Worm (Caenorhabditis elegans) whole organism, early embryonic: ENCODE results near the gene dsl-5.

Experiments used
- F13C5.2 ChIP-seq: sonication (generic microtip); optimal IDR thresholded peaks from 2 replicates; lab custom pipeline; 2017; ENCODE audit warnings: mild to moderate bottlenecking, missing genetic modification characterization, inconsistent platforms, missing compliant biosample characterization
- aly-1 ChIP-seq: sonication (generic microtip); optimal IDR thresholded peaks from 2 replicates; lab custom pipeline; 2016; ENCODE audit warnings: missing genetic modification characterization, missing compliant biosample characterization
- ama-1 ChIP-seq: fragments of 150-350 bp; optimal IDR thresholded peaks from 2 replicates; lab custom pipeline; 2014
- flt-1 ChIP-seq: fragments of 200-800 bp; sonication (Bioruptor generic); IDR thresholded peaks from 2 replicates; pipeline ENCODE4 v1.3.6; 2022; ENCODE audit warnings: missing genetic modification characterization, missing compliant biosample characterization
- hmbx-1 ChIP-seq: sonication (generic microtip); optimal IDR thresholded peaks from 2 replicates; lab custom pipeline; 2016; ENCODE audit warnings: mild to moderate bottlenecking, missing genetic modification characterization, missing compliant biosample characterization
- hnd-1 ChIP-seq: sonication (generic microtip); optimal IDR thresholded peaks from 2 replicates; lab custom pipeline; 2016; ENCODE audit warnings: missing genetic modification characterization, missing compliant biosample characterization
- pes-1 ChIP-seq: fragments of 200-800 bp; sonication (Bioruptor generic); IDR thresholded peaks from 2 replicates; pipeline ENCODE4 v1.3.6; 2022; ENCODE audit warnings: missing genetic modification reagents, missing genetic modification characterization, missing compliant biosample characterization
- scrt-1 ChIP-seq: fragments of 200-800 bp; sonication (Bioruptor generic); IDR thresholded peaks from 2 replicates; pipeline ENCODE4 v1.3.6; 2022; ENCODE audit warnings: missing genetic modification characterization, missing compliant biosample characterization
- sea-1 ChIP-seq: fragments of 200-800 bp; sonication (Bioruptor generic); conservative IDR thresholded peaks from 2 replicates; pipeline ENCODE4 v1.3.6; 2022; ENCODE audit warnings: missing genetic modification characterization, missing compliant biosample characterization
- tbx-37 ChIP-seq: fragments of 200-800 bp; sonication (Bioruptor generic); conservative IDR thresholded peaks from 2 replicates; pipeline ENCODE4 v1.3.6; 2022; ENCODE audit warnings: missing genetic modification reagents, missing genetic modification characterization, missing compliant biosample characterization
- tra-4 ChIP-seq: sonication (generic microtip); optimal IDR thresholded peaks from 2 replicates; lab custom pipeline; 2017; ENCODE audit warnings: missing genetic modification characterization, missing compliant biosample characterization

DNA sequence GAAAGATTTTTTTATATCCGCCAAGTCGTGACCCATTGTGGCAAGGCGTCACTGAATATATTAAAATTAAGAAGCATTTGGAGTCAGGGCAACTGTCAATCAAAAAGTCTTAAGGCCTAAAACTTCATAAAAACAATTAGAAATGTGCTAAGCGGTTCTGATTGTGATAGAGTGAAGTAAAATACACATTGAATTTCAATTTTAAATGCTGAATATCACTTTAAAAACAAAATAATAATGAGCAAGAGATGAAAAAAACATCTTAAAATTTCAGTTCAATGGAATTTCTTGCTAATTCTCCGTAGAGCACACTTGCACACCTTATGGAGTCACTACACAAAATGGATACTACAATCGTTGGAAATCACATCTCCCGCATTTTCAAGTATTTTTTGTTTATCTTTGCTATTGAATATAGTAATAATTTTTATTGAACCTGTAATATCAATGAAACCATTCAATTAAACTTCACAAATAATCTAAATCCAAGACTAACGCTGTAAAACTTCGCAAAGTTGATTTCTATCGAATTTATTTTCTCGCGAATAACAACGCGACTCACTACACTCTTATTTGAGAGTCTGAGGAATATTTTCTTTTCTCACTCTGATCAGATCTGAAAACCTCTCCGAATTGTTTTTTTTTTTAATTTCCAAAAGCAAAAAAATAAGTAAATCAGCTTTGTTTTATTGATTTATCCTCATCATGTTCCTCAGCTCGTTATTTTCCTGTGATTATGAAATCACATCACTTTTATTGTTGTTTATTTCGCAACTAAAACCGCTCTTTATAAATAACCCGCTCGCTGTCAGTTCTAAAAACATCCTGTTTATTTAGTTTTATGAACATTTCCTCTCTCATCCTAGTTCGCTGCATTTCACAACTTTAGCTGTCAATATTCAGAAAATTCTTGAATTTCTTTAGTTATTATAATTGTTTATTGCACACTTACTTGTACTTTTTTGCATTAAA lies 14.9 kb upstream of the dsl-5 start, which contains the start of gene mars-1:
- no peak for TF ChIP-seq flt-1 (GFP tag; lab: Robert Waterston, UW)
- TF ChIP-seq ama-1, result no peak
- TF ChIP-seq hmbx-1, result no peak
- TF ChIP-seq aly-1 (tag; lab: Kevin White, UChicago), result no peak
- peak; percentile 31; the same call in 1 of the 2 replicates for TF ChIP-seq tbx-37 (GFP tag; lab: Robert Waterston, UW)
- TF ChIP-seq scrt-1 (GFP tag; lab: Robert Waterston, UW), result no peak
- TF ChIP-seq hnd-1 (tag; lab: Kevin White, UChicago), result no peak
- TF ChIP-seq pes-1 (GFP tag; lab: Robert Waterston, UW), result no peak
- TF ChIP-seq tra-4 (tag; lab: Kevin White, UChicago), result no peak
- peak; percentile 11 for TF ChIP-seq F13C5.2 (tag; lab: Kevin White, UChicago)
- TF ChIP-seq sea-1, result no peak
